Fruit fly (Drosophila melanogaster) whole organism, embryonic: ENCODE results near the gene ksr.

Source experiments
- Atf3 ChIP-seq: fragments of 200-800 bp; sonication (Bioruptor generic); optimal IDR thresholded peaks from 3 replicates; lab custom pipeline; 2016; ENCODE audit warnings: missing biosample characterization, missing genetic modification characterization
- Atf6 ChIP-seq: fragments of 200-800 bp; sonication (Bioruptor generic); IDR thresholded peaks from 2 replicates; pipeline ENCODE4 v1.3.6; 2022; ENCODE audit warnings: missing biosample characterization, missing genetic modification characterization
- Blimp-1 ChIP-seq: fragments of 200-800 bp; sonication (Bioruptor generic); optimal IDR thresholded peaks from 3 replicates; lab custom pipeline; 2018; ENCODE audit warnings: missing biosample characterization, missing genetic modification characterization, mild to moderate bottlenecking, moderate library complexity, missing genetic modification reagents
- C15 ChIP-seq: fragments of 200-800 bp; sonication (Bioruptor generic); IDR thresholded peaks from 3 replicates; pipeline ENCODE4 v1.3.6; 2022; ENCODE audit warnings: missing biosample characterization, missing genetic modification characterization
- CG10565 ChIP-seq: fragments of 200-800 bp; sonication (Bioruptor generic); optimal IDR thresholded peaks from 3 replicates; lab custom pipeline; 2016; ENCODE audit warnings: missing biosample characterization, mild to moderate bottlenecking, missing genetic modification characterization
- CG11398 ChIP-seq: fragments of 200-800 bp; sonication (Bioruptor generic); optimal IDR thresholded peaks from 2 replicates; lab custom pipeline; 2016; ENCODE audit warnings: missing biosample characterization, missing genetic modification characterization
- CG12071 ChIP-seq: fragments of 200-800 bp; sonication (Bioruptor generic); optimal IDR thresholded peaks from 3 replicates; lab custom pipeline; 2018; ENCODE audit warnings: missing biosample characterization, mild to moderate bottlenecking, missing genetic modification characterization
- CG12299 ChIP-seq: fragments of 200-800 bp; sonication (Bioruptor generic); optimal IDR thresholded peaks from 2 replicates; lab custom pipeline; 2018; ENCODE audit warnings: missing biosample characterization, mild to moderate bottlenecking, missing genetic modification characterization
- CG1602 ChIP-seq: fragments of 200-800 bp; sonication (Bioruptor generic); optimal IDR thresholded peaks from 3 replicates; lab custom pipeline; 2016; ENCODE audit warnings: missing biosample characterization, missing genetic modification characterization
- CG1603 ChIP-seq: fragments of 200-800 bp; sonication (Bioruptor generic); optimal IDR thresholded peaks from 2 replicates; lab custom pipeline; 2019; ENCODE audit warnings: missing biosample characterization, mild to moderate bottlenecking, missing genetic modification characterization, moderate library complexity
- CG16863 ChIP-seq: fragments of 200-800 bp; sonication (Bioruptor generic); optimal IDR thresholded peaks from 3 replicates; lab custom pipeline; 2016; ENCODE audit warnings: missing biosample characterization, missing genetic modification characterization
- CG17802 ChIP-seq: fragments of 200-800 bp; sonication (Bioruptor generic); optimal IDR thresholded peaks from 2 replicates; lab custom pipeline; 2018; ENCODE audit warnings: missing biosample characterization, mild to moderate bottlenecking, missing genetic modification characterization, moderate library complexity
- CG17829 ChIP-seq: fragments of 200-800 bp; optimal IDR thresholded peaks from 2 replicates; lab custom pipeline; 2019; ENCODE audit warnings: missing biosample characterization, mild to moderate bottlenecking, missing genetic modification characterization, moderate library complexity
- CG1792 ChIP-seq: fragments of 200-800 bp; sonication (Bioruptor generic); optimal IDR thresholded peaks from 2 replicates; lab custom pipeline; 2016; ENCODE audit warnings: missing biosample characterization, missing genetic modification characterization
- CG1832 ChIP-seq: fragments of 200-800 bp; sonication (Bioruptor generic); optimal IDR thresholded peaks from 2 replicates; lab custom pipeline; 2017; ENCODE audit warnings: missing biosample characterization, mild to moderate bottlenecking, missing genetic modification characterization, inconsistent platforms
- CG32767 ChIP-seq: fragments of 200-800 bp; sonication (Bioruptor generic); IDR thresholded peaks from 2 replicates; pipeline ENCODE4 v1.3.6; 2022; ENCODE audit warnings: missing biosample characterization, missing genetic modification characterization
- CG34376 ChIP-seq: fragments of 200-800 bp; sonication (Bioruptor generic); optimal IDR thresholded peaks from 2 replicates; lab custom pipeline; 2018; ENCODE audit warnings: missing biosample characterization, mild to moderate bottlenecking, missing genetic modification characterization
- CG3995 ChIP-seq: fragments of 200-800 bp; sonication (Bioruptor generic); optimal IDR thresholded peaks from 3 replicates; lab custom pipeline; 2016; ENCODE audit warnings: missing biosample characterization, missing genetic modification characterization
- CG4282 ChIP-seq: fragments of 200-800 bp; sonication (Bioruptor generic); optimal IDR thresholded peaks from 2 replicates; lab custom pipeline; 2016; ENCODE audit warnings: missing biosample characterization, missing genetic modification characterization
- CG4404 ChIP-seq: fragments of 200-800 bp; sonication (Bioruptor generic); IDR thresholded peaks from 2 replicates; pipeline ENCODE4 v1.3.6; 2022; ENCODE audit warnings: missing biosample characterization, missing genetic modification characterization
- CG6683 ChIP-seq: fragments of 200-800 bp; sonication (Bioruptor generic); optimal IDR thresholded peaks from 2 replicates; lab custom pipeline; 2017; ENCODE audit warnings: missing biosample characterization, mild to moderate bottlenecking, missing genetic modification characterization, missing genetic modification reagents
- CG8089 ChIP-seq: fragments of 200-800 bp; sonication (Bioruptor generic); optimal IDR thresholded peaks from 3 replicates; lab custom pipeline; 2016; ENCODE audit warnings: missing biosample characterization, missing genetic modification characterization
- CG8388 ChIP-seq: fragments of 200-800 bp; sonication (Bioruptor generic); optimal IDR thresholded peaks from 2 replicates; lab custom pipeline; 2019; ENCODE audit warnings: missing biosample characterization, mild to moderate bottlenecking, missing genetic modification characterization, moderate library complexity
- Dfd ChIP-seq, 2 experiments: fragments of >200 bp; optimal IDR thresholded peaks; 2 replicates each; lab custom pipeline; 2017; ENCODE audit warnings: missing biosample characterization in 2 of 2, missing genetic modification characterization in 2 of 2
- Doc2 ChIP-seq: fragments of 200-800 bp; sonication (Bioruptor generic); IDR thresholded peaks from 2 replicates; pipeline ENCODE4 v1.3.6; 2022; ENCODE audit warnings: missing biosample characterization, missing genetic modification characterization
- Dref ChIP-seq: fragments of 200-800 bp; sonication (Bioruptor generic); IDR thresholded peaks from 2 replicates; pipeline ENCODE4 v1.3.6; 2022; ENCODE audit warnings: missing biosample characterization, missing genetic modification characterization
- E2f2 ChIP-seq: fragments of 200-800 bp; sonication (Bioruptor generic); IDR thresholded peaks from 2 replicates; pipeline ENCODE4 v1.3.6; 2022; ENCODE audit warnings: missing biosample characterization, missing genetic modification characterization
- Elba2 ChIP-seq: fragments of 200-800 bp; sonication (Bioruptor generic); optimal IDR thresholded peaks from 3 replicates; lab custom pipeline; 2016; ENCODE audit warnings: missing biosample characterization, missing genetic modification characterization
- Ets65A ChIP-seq: fragments of 200-800 bp; sonication (Bioruptor generic); peaks from one replicate; lab custom pipeline; 2016; ENCODE audit warnings: missing biosample characterization, missing genetic modification characterization
- HHEX ChIP-seq: fragments of 200-800 bp; sonication (Bioruptor generic); optimal IDR thresholded peaks from 3 replicates; lab custom pipeline; 2017; ENCODE audit warnings: missing biosample characterization, mild to moderate bottlenecking, missing genetic modification characterization, missing genetic modification reagents
- Lim3 ChIP-seq: fragments of 200-800 bp; sonication (Bioruptor generic); IDR thresholded peaks from 2 replicates; pipeline ENCODE4 v1.3.6; 2022; ENCODE audit warnings: missing biosample characterization, missing genetic modification characterization
- MTF-1 ChIP-seq: fragments of 200-800 bp; sonication (Bioruptor generic); optimal IDR thresholded peaks from 2 replicates; lab custom pipeline; 2018; ENCODE audit warnings: missing biosample characterization, mild to moderate bottlenecking, missing genetic modification characterization, borderline replicate concordance
- NC2α ChIP-seq: fragments of 200-800 bp; sonication (Bioruptor generic); optimal IDR thresholded peaks from 2 replicates; lab custom pipeline; 2016; ENCODE audit warnings: missing biosample characterization, missing genetic modification characterization
- Oli ChIP-seq: fragments of 200-800 bp; sonication (Bioruptor generic); optimal IDR thresholded peaks from 2 replicates; lab custom pipeline; 2018; ENCODE audit warnings: missing biosample characterization, mild to moderate bottlenecking, missing genetic modification characterization, moderate library complexity
- Ravus ChIP-seq: fragments of 200-800 bp; sonication (Bioruptor generic); IDR thresholded peaks from 2 replicates; pipeline ENCODE4 v1.3.6; 2022; ENCODE audit warnings: missing biosample characterization, missing genetic modification characterization
- Rfx ChIP-seq: fragments of 200-800 bp; sonication (Bioruptor generic); IDR thresholded peaks from 2 replicates; pipeline ENCODE4 v1.3.6; 2022; ENCODE audit warnings: missing biosample characterization, missing genetic modification characterization
- ase ChIP-seq: fragments of 200-800 bp; sonication (Bioruptor generic); IDR thresholded peaks from 3 replicates; pipeline ENCODE4 v1.3.6; 2022; ENCODE audit warnings: missing biosample characterization, missing genetic modification characterization
- cad ChIP-seq: fragments of >200 bp; optimal IDR thresholded peaks from 2 replicates; lab custom pipeline; 2017; ENCODE audit warnings: missing biosample characterization, missing genetic modification characterization
- chn ChIP-seq: fragments of 200-800 bp; sonication (Bioruptor generic); optimal IDR thresholded peaks from 2 replicates; lab custom pipeline; 2016; ENCODE audit warnings: missing biosample characterization, missing genetic modification characterization
- crp ChIP-seq, 2 experiments: fragments of 200-800 bp; sonication (Bioruptor generic); optimal IDR thresholded peaks; 2 replicates in 1 of 2; 3 replicates in 1 of 2; lab custom pipeline; 2017; ENCODE audit warnings: missing biosample characterization in 2 of 2, missing genetic modification characterization in 2 of 2, mild to moderate bottlenecking in 1 of 2, moderate library complexity in 1 of 2
- fd64A ChIP-seq: fragments of 200-800 bp; sonication (Bioruptor generic); optimal IDR thresholded peaks from 3 replicates; lab custom pipeline; 2018; ENCODE audit warnings: missing biosample characterization, mild to moderate bottlenecking, missing genetic modification characterization
- gfzf ChIP-seq: fragments of 200-800 bp; sonication (Bioruptor generic); optimal IDR thresholded peaks from 2 replicates; lab custom pipeline; 2016; ENCODE audit warnings: missing biosample characterization, mild to moderate bottlenecking, missing genetic modification characterization, moderate library complexity
- gsb-n ChIP-seq: fragments of 200-800 bp; sonication (Bioruptor generic); optimal IDR thresholded peaks from 3 replicates; lab custom pipeline; 2018; ENCODE audit warnings: missing biosample characterization, mild to moderate bottlenecking, missing genetic modification characterization
- ind ChIP-seq: fragments of 200-800 bp; sonication (Bioruptor generic); optimal IDR thresholded peaks from 3 replicates; lab custom pipeline; 2016; ENCODE audit warnings: missing biosample characterization, missing genetic modification characterization
- nom ChIP-seq: fragments of 200-800 bp; sonication (Bioruptor generic); optimal IDR thresholded peaks from 2 replicates; lab custom pipeline; 2017; ENCODE audit warnings: missing biosample characterization, missing genetic modification characterization, mild to moderate bottlenecking, moderate library complexity, missing genetic modification reagents
- phol ChIP-seq: fragments of 200-800 bp; sonication (Bioruptor generic); optimal IDR thresholded peaks from 3 replicates; lab custom pipeline; 2018; ENCODE audit warnings: missing biosample characterization, mild to moderate bottlenecking, missing genetic modification characterization, moderate library complexity
- seq ChIP-seq: fragments of 200-800 bp; sonication (Bioruptor generic); IDR thresholded peaks from 2 replicates; pipeline ENCODE4 v1.3.6; 2022; ENCODE audit warnings: missing biosample characterization, missing genetic modification characterization
- so ChIP-seq: fragments of 200-800 bp; sonication (Bioruptor generic); IDR thresholded peaks from 3 replicates; pipeline ENCODE4 v1.3.6; 2022; ENCODE audit warnings: missing biosample characterization, missing genetic modification characterization
- toy ChIP-seq: fragments of 200-800 bp; sonication (Bioruptor generic); IDR thresholded peaks from 2 replicates; pipeline ENCODE4 v1.3.6; 2022; ENCODE audit warnings: missing biosample characterization, missing genetic modification characterization
- trh ChIP-seq: fragments of 200-800 bp; sonication (Bioruptor generic); optimal IDR thresholded peaks from 2 replicates; lab custom pipeline; 2016; ENCODE audit warnings: missing biosample characterization, missing genetic modification characterization
- twi ChIP-seq: fragments of 200-800 bp; optimal IDR thresholded peaks from 2 replicates; lab custom pipeline; 2019; ENCODE audit warnings: missing biosample characterization, mild to moderate bottlenecking, missing genetic modification characterization, moderate library complexity
- zfh2 ChIP-seq: fragments of 200-800 bp; sonication (Bioruptor generic); optimal IDR thresholded peaks from 2 replicates; lab custom pipeline; 2016; ENCODE audit warnings: missing biosample characterization, missing genetic modification characterization

Gene ksr

DNA sequence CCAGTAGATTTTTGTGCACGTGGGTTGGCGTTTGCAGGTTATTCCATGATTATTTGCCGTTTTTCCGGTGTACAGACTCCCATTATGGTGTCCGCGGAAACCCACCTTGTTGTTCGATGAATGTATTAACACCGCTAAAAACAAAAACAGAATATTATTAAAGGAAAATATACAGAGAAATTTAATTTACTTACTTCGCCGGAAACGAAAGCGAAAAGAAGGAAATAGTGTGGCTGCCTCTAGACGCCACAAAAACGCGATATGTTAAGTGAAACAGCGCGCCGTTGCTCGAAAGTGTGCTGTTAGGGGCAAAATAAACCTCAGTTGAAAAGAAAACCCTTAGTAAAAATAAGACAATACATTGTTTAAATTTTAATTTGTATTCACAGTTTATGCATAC lies 16.8 kb downstream of the ksr start, which contains the start of gene RpL35A (continued):
- TF ChIP-seq toy (no peak), CG4282 (no peak), Rfx (peak; percentile 73), trh (GFP tag; lab: Kevin White, UChicago) (peak; percentile 11), zfh2 (GFP tag; lab: Kevin White, UChicago) (peak; percentile 18), Lim3 (GFP tag; lab: Robert Waterston, UW) (no peak), Ravus (GFP tag; lab: Robert Waterston, UW) (no peak), gfzf (GFP tag; lab: Kevin White, UChicago) (peak; percentile 87), twi (peak; percentile 46), Ets65A (GFP tag; lab: Kevin White, UChicago) (peak; percentile 70), Atf3 (GFP tag; lab: Kevin White, UChicago) (peak; percentile 10), seq (GFP tag; lab: Robert Waterston, UW) (peak; percentile 63; the same call in 1 of the 2 replicates), Elba2 (GFP tag; lab: Kevin White, UChicago) (no peak), CG11398 (GFP tag; lab: Kevin White, UChicago) (peak; percentile 57), CG8089 (GFP tag; lab: Kevin White, UChicago) (peak; percentile 74), Blimp-1 (GFP tag; lab: Kevin White, UChicago) (peak; percentile 63), CG6683 (GFP tag; lab: Kevin White, UChicago) (peak; percentile 48), chn (GFP tag; lab: Kevin White, UChicago) (peak; percentile 22), CG10565 (GFP tag; lab: Kevin White, UChicago) (no peak), CG1792 (GFP tag; lab: Kevin White, UChicago) (peak; percentile 45), CG12299 (tag; lab: Kevin White, UChicago) (peak; percentile 77), fd64A (peak; percentile 82), CG8388 (GFP tag; lab: Kevin White, UChicago) (peak; percentile 73), Dref (GFP tag; lab: Robert Waterston, UW) (peak; percentile 40), CG3995 (GFP tag; lab: Kevin White, UChicago) (peak; percentile 27), CG12071 (peak; percentile 82), CG1832 (GFP tag; lab: Kevin White, UChicago) (no peak), ind (GFP tag; lab: Kevin White, UChicago) (no peak), C15 (no peak), CG1602 (GFP tag; lab: Kevin White, UChicago) (peak; percentile 6), Atf6 (GFP tag; lab: Robert Waterston, UW) (peak; percentile 70), Doc2 (GFP tag; lab: Robert Waterston, UW) (no peak), CG16863 (GFP tag; lab: Kevin White, UChicago) (peak; percentile 27), Dfd (GFP tag; optimal IDR thresholded peaks at IDR 0.05; lab: Kevin White, UChicago) (no peak), CG4404 (GFP tag; lab: Robert Waterston, UW) (no peak), cad (GFP tag; lab: Kevin White, UChicago) (no peak), CG17802 (tag; lab: Kevin White, UChicago) (peak; percentile 55), CG1603 (tag; lab: Kevin White, UChicago) (peak; percentile 73), MTF-1 (GFP tag; lab: Kevin White, UChicago) (peak; percentile 90), CG34376 (GFP tag; lab: Kevin White, UChicago) (peak; percentile 96), E2f2 (GFP tag; lab: Robert Waterston, UW) (peak; percentile 21), NC2α (GFP tag; lab: Kevin White, UChicago) (peak; percentile 15), gsb-n (tag; lab: Kevin White, UChicago) (peak; percentile 59), Oli (tag; lab: Kevin White, UChicago) (peak; percentile 43), ase (GFP tag; lab: Robert Waterston, UW) (peak; percentile 34; the same call in 1 of the 3 replicates), HHEX (peak; percentile 89), crp (GFP tag; optimal IDR thresholded peaks at IDR 0.05; lab: Kevin White, UChicago) (peak in 1 of 2 experiments; percentile 36), CG17829 (peak; percentile 76), nom (GFP tag; lab: Kevin White, UChicago) (peak; percentile 85), CG32767 (GFP tag; lab: Robert Waterston, UW) (no peak), phol (peak; percentile 61), so (peak; percentile 84; the same call in 2 of the 3 replicates)
